Worm (Caenorhabditis elegans): ENCODE measurements around the gene F38A1.13.

DNA sequence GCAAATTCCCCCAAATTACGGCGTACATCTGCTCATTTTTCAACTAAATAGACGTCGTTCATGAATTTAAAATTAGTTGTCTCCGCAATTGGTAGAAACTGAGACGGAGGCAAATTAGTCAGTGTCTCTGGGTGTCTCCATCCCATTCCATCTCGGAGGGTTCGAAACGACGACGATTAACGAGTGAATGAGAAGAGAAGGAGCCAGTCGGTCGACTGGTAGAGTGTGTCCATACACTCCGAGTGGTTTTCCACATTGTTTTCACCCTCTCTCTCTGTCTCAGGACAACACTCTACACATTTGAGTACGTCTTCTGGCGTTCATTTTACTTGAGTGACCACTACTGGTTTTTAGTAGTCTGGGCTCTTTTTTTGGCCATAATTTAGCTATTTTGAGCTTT is 13.9 kb downstream of the F38A1.13 start:
- no peak for TF ChIP-seq hlh-30 (tag; optimal IDR thresholded peaks at IDR 0.05; ENCODE audit: insufficient read depth)
- no peak for TF ChIP-seq pat-9 (tag; optimal IDR thresholded peaks at IDR 0.05)
- TF ChIP-seq pha-4 (tag; optimal IDR thresholded peaks at IDR 0.05): no peak
- TF ChIP-seq ceh-9 (tag; optimal IDR thresholded peaks at IDR 0.05): no peak
- no peak for TF ChIP-seq rnt-1 (tag; optimal IDR thresholded peaks at IDR 0.05)

Data from whole organism, late embryonic.